Worm (Caenorhabditis elegans): Measurements from ENCODE around the gene Y69A2AR.32.

Y69A2AR.32 gene

DNA sequence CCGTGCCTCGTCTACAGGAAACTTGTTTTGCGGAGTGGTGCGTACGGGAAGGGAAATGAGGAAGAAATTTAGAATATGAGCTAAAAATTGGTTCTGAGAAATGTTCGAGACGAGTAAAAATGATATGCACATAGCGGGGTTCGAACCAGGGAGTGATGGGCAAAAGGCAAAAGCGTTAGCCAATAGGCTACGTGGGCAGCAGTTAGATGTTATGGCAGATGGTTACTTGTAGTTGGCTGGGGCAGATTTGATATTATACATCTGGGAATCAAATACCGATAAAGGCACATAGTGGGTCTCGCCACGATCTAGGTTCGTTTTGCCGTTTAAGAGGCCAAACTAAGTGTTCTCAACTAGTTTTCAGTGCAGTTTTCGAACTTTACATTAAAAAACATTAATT is 47.1 kb downstream of the Y69A2AR.32 start (continued):
- peak; percentile 65; the same call in 1 of the 2 replicates for TF ChIP-seq arid-1 (GFP tag; conservative IDR thresholded peaks at IDR 0.05)
- no peak for TF ChIP-seq skn-1 (tag; optimal IDR thresholded peaks at IDR 0.05)
- peak; percentile 80 for TF ChIP-seq daf-19 (GFP tag; conservative IDR thresholded peaks at IDR 0.05)
- no peak for TF ChIP-seq F49E8.2 (tag; optimal IDR thresholded peaks at IDR 0.05; ENCODE audit: borderline replicate concordance)
- no peak for TF ChIP-seq lir-3 (tag; optimal IDR thresholded peaks at IDR 0.05)
- peak; percentile 65 for TF ChIP-seq ctbp-1 (GFP tag; IDR thresholded peaks at IDR 0.05)
- TF ChIP-seq hmg-1.1 (GFP tag; IDR thresholded peaks at IDR 0.05), result peak; percentile 44; the same call in 1 of the 2 replicates
- peak; percentile 31 for TF ChIP-seq unc-130 (GFP tag; optimal IDR thresholded peaks at IDR 0.05)
- no peak for TF ChIP-seq saeg-2 (GFP tag; IDR thresholded peaks at IDR 0.05)
- TF ChIP-seq lin-39 (tag; optimal IDR thresholded peaks at IDR 0.05), result no peak
- TF ChIP-seq ztf-11 (tag; optimal IDR thresholded peaks at IDR 0.05), result no peak
- peak; percentile 72 for TF ChIP-seq snpc-1.2 (GFP tag; IDR thresholded peaks at IDR 0.05)
- TF ChIP-seq dpl-1 (GFP tag; optimal IDR thresholded peaks at IDR 0.05), result no peak
- TF ChIP-seq ama-1 (optimal IDR thresholded peaks at IDR 0.05), result no peak
- no peak for TF ChIP-seq R02D3.7 (tag; optimal IDR thresholded peaks at IDR 0.05)
- no peak for TF ChIP-seq fos-1 (tag; optimal IDR thresholded peaks at IDR 0.05)
- TF ChIP-seq spr-3 (GFP tag; optimal IDR thresholded peaks at IDR 0.05), result peak; percentile 14
- no peak for TF ChIP-seq nhr-48 (tag; optimal IDR thresholded peaks at IDR 0.05)
- TF ChIP-seq daf-12 (tag; optimal IDR thresholded peaks at IDR 0.05), result no peak
- TF ChIP-seq lsy-2 (tag; optimal IDR thresholded peaks at IDR 0.05), result no peak
- TF ChIP-seq tra-1 (GFP tag; IDR thresholded peaks at IDR 0.05), result peak; percentile 33; the same call in 1 of the 2 replicates
- no peak for TF ChIP-seq ceh-28 (tag; optimal IDR thresholded peaks at IDR 0.05)
- no peak for TF ChIP-seq nhr-25 (tag; optimal IDR thresholded peaks at IDR 0.05; ENCODE audit: borderline replicate concordance, insufficient read depth)
- TF ChIP-seq dmd-8 (GFP tag; IDR thresholded peaks at IDR 0.05), result peak; percentile 88
- no peak for TF ChIP-seq ceh-32 (tag; optimal IDR thresholded peaks at IDR 0.05; ENCODE audit: poor library complexity)
- no peak for TF ChIP-seq hlh-11 (tag; optimal IDR thresholded peaks at IDR 0.05)
- peak; percentile 94 for TF ChIP-seq lim-7 (GFP tag; IDR thresholded peaks at IDR 0.05)
- 0 out of 2 replicates have a peak, but pooled peaks have one; percentile 69 for TF ChIP-seq nhr-41 (GFP tag; IDR thresholded peaks at IDR 0.05)
- no peak for TF ChIP-seq dve-1 (tag; optimal IDR thresholded peaks at IDR 0.05; ENCODE audit: insufficient read depth)
- TF ChIP-seq unc-39 (tag; optimal IDR thresholded peaks at IDR 0.05), result no peak
- TF ChIP-seq nhr-76 (tag; optimal IDR thresholded peaks at IDR 0.05), result no peak
- no peak for TF ChIP-seq mdl-1 (tag; optimal IDR thresholded peaks at IDR 0.05)
- no peak for TF ChIP-seq mxl-3 (GFP tag; optimal IDR thresholded peaks at IDR 0.05)
- TF ChIP-seq ZK337.2 (GFP tag; IDR thresholded peaks at IDR 0.05), result no peak
- peak; percentile 90; the same call in 1 of the 2 replicates for TF ChIP-seq F44E2.7 (GFP tag; IDR thresholded peaks at IDR 0.05)
- no peak for TF ChIP-seq nhr-6 (tag; optimal IDR thresholded peaks at IDR 0.05)
- no peak for TF ChIP-seq mep-1 (tag; optimal IDR thresholded peaks at IDR 0.05)
- TF ChIP-seq nhr-10 (tag; optimal IDR thresholded peaks at IDR 0.05), result no peak
- peak; percentile 67 for TF ChIP-seq mes-2 (tag; optimal IDR thresholded peaks at IDR 0.05; ENCODE audit: poor library complexity, severe bottlenecking)
- peak; percentile 13 for TF ChIP-seq nhr-102 (tag; optimal IDR thresholded peaks at IDR 0.05)
- 0 out of 2 replicates have a peak, but pooled peaks have one; percentile 16 for TF ChIP-seq mxl-2 (GFP tag; conservative IDR thresholded peaks at IDR 0.05)
- no peak for TF ChIP-seq lin-15B (tag; optimal IDR thresholded peaks at IDR 0.05)
- no peak for TF ChIP-seq fkh-10 (GFP tag; optimal IDR thresholded peaks at IDR 0.05)
- TF ChIP-seq hlh-30 (tag; optimal IDR thresholded peaks at IDR 0.05; ENCODE audit: insufficient read depth), result no peak
- TF ChIP-seq F10B5.3 (tag; optimal IDR thresholded peaks at IDR 0.05), result no peak
- TF ChIP-seq Y105C5A.15 (GFP tag; IDR thresholded peaks at IDR 0.05), result 0 out of 2 replicates have a peak, but pooled peaks have one; percentile 76
- no peak for TF ChIP-seq zag-1 (tag; optimal IDR thresholded peaks at IDR 0.05)
- TF ChIP-seq D1046.2 (GFP tag; IDR thresholded peaks at IDR 0.05), result peak; percentile 58; the same call in 1 of the 2 replicates
- TF ChIP-seq aha-1 (tag), result peak; percentile 96
- TF ChIP-seq Y48G9A.11 (GFP tag; IDR thresholded peaks at IDR 0.05), result peak; percentile 82
- TF ChIP-seq lin-38 (GFP tag; IDR thresholded peaks at IDR 0.05), result peak; percentile 80
